Fruit fly (Drosophila melanogaster) whole organism, wandering third instar larva: ENCODE results near the gene CDK2AP1.

Source experiments
- CG32264 ChIP-seq: fragments of 200-800 bp; sonication (Bioruptor generic); optimal IDR thresholded peaks from 2 replicates; lab custom pipeline; 2016; ENCODE audit warnings: missing biosample characterization, missing genetic modification characterization
- CrebA ChIP-seq: fragments of 200-800 bp; sonication (Bioruptor generic); optimal IDR thresholded peaks from 2 replicates; lab custom pipeline; 2016; ENCODE audit warnings: missing biosample characterization, mild to moderate bottlenecking, missing genetic modification characterization, borderline replicate concordance
- Dif ChIP-seq: fragments of 200-275, 200-300 bp; sonication (Bioruptor generic); optimal IDR thresholded peaks from 2 replicates; lab custom pipeline; 2018; ENCODE audit warnings: missing biosample characterization, missing genetic modification characterization; ENCODE audit not compliant: partially characterized antibody
- HLH106 ChIP-seq: fragments of 200-800 bp; optimal IDR thresholded peaks from 3 replicates; lab custom pipeline; 2019; ENCODE audit warnings: missing biosample characterization, mild to moderate bottlenecking, missing genetic modification characterization, moderate library complexity
- Jra ChIP-seq: sonication (Bioruptor generic); optimal IDR thresholded peaks from 2 replicates; lab custom pipeline; 2016; ENCODE audit warnings: missing biosample characterization, missing genetic modification characterization
- Myc ChIP-seq: fragments of >200 bp; optimal IDR thresholded peaks from 2 replicates; lab custom pipeline; 2017
- OdsH ChIP-seq: fragments of 200-800 bp; sonication (Bioruptor generic); optimal IDR thresholded peaks from 2 replicates; lab custom pipeline; 2016; ENCODE audit warnings: missing biosample characterization, mild to moderate bottlenecking, missing genetic modification characterization
- dsf ChIP-seq: sonication (Bioruptor generic); optimal IDR thresholded peaks from 2 replicates; lab custom pipeline; 2016; ENCODE audit warnings: missing biosample characterization, missing genetic modification characterization, borderline replicate concordance
- ey ChIP-seq: fragments of 200-800 bp; sonication (Bioruptor generic); optimal IDR thresholded peaks from 2 replicates; lab custom pipeline; 2016; ENCODE audit warnings: missing biosample characterization, missing genetic modification characterization
- foxo ChIP-seq, 2 experiments: fragments of 200-800 bp; sonication (Bioruptor generic); optimal IDR thresholded peaks; 2 replicates in 1 of 2; 3 replicates in 1 of 2; lab custom pipeline; 2016 to 2017; ENCODE audit warnings: missing biosample characterization in 2 of 2, missing genetic modification characterization in 2 of 2
- h ChIP-seq: fragments of 200-800 bp; sonication (Bioruptor generic); optimal IDR thresholded peaks from 3 replicates; lab custom pipeline; 2016; ENCODE audit warnings: missing biosample characterization, mild to moderate bottlenecking, missing genetic modification characterization
- psq ChIP-seq: fragments of 200-800 bp; sonication (Bioruptor generic); optimal IDR thresholded peaks from 3 replicates; lab custom pipeline; 2017; ENCODE audit warnings: missing biosample characterization, mild to moderate bottlenecking, missing genetic modification characterization, moderate library complexity
- rgr ChIP-seq: fragments of 200-800 bp; sonication (Bioruptor generic); optimal IDR thresholded peaks from 3 replicates; lab custom pipeline; 2016; ENCODE audit warnings: missing biosample characterization, mild to moderate bottlenecking, missing genetic modification characterization
- usp ChIP-seq: fragments of >200 bp; optimal IDR thresholded peaks from 2 replicates; lab custom pipeline; 2017; ENCODE audit warnings: missing biosample characterization, missing genetic modification characterization

DNA sequence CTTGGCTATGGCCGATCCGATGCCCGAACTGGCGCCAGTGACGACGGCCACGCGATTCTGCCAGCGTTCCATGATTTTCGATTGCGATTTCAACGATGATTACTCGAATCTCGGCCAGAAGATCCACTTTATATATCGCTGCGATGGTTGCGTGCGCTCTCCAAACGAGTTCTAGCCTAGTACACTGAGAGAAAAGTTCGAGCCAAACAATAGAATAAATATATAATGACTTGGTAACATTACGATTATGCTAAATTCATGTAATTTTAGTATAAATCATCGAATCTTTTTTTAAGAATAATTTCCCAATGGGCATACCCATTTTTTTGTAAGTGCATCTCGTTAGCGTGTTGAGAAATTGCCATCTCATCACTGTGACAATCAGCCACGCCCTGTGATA lies 31.3 kb downstream of the CDK2AP1 start, which contains the start of gene Antdh:
- TF ChIP-seq dsf (GFP tag; lab: Kevin White, UChicago) (no peak), ey (no peak), CG32264 (GFP tag; lab: Kevin White, UChicago) (no peak), HLH106 (tag; lab: Kevin White, UChicago) (no peak), h (GFP tag; lab: Kevin White, UChicago) (no peak), CrebA (GFP tag; lab: Kevin White, UChicago) (no peak), Jra (GFP tag; lab: Kevin White, UChicago) (no peak), rgr (no peak), usp (GFP tag; lab: Kevin White, UChicago) (no peak), OdsH (GFP tag; lab: Kevin White, UChicago) (no peak), foxo (GFP tag; optimal IDR thresholded peaks at IDR 0.05; lab: Kevin White, UChicago) (no peak), Myc (no peak), psq (no peak), Dif (GFP tag; lab: Kevin White, UChicago) (no peak)
